Worm (Caenorhabditis elegans) whole organism, mixed stage, embryonic: Measurements from ENCODE around the gene srsx-35.

Experiments
- M03D4.4 ChIP-seq: sonication (generic microtip); optimal IDR thresholded peaks from 2 replicates; lab custom pipeline; 2017; ENCODE audit warnings: mild to moderate bottlenecking, missing genetic modification characterization, missing compliant biosample characterization
- bed-3 ChIP-seq: fragments of 200-800 bp; sonication (Bioruptor generic); optimal IDR thresholded peaks from 3 replicates; lab custom pipeline; 2018; ENCODE audit warnings: mild to moderate bottlenecking, missing genetic modification characterization, moderate library complexity, missing compliant biosample characterization
- blmp-1 ChIP-seq: fragments of 150-350 bp; optimal IDR thresholded peaks from 2 replicates; lab custom pipeline; 2014; ENCODE audit warnings: missing biosample characterization, missing genetic modification characterization
- ceh-39 ChIP-seq: fragments of 150-350 bp; optimal IDR thresholded peaks from 2 replicates; lab custom pipeline; 2014; ENCODE audit warnings: missing biosample characterization, missing genetic modification characterization
- ceh-43 ChIP-seq: fragments of 200-800 bp; sonication (Bioruptor generic); optimal IDR thresholded peaks from 2 replicates; lab custom pipeline; 2018; ENCODE audit warnings: mild to moderate bottlenecking, missing genetic modification characterization, moderate library complexity, missing compliant biosample characterization
- ceh-83 ChIP-seq: fragments of 200-800 bp; sonication (Bioruptor generic); optimal IDR thresholded peaks from 2 replicates; lab custom pipeline; 2018; ENCODE audit warnings: mild to moderate bottlenecking, missing genetic modification characterization, missing compliant biosample characterization
- cnd-1 ChIP-seq: fragments of 200-800 bp; sonication (Bioruptor generic); optimal IDR thresholded peaks from 2 replicates; lab custom pipeline; 2018; ENCODE audit warnings: mild to moderate bottlenecking, missing genetic modification characterization, missing compliant biosample characterization
- drap-1 ChIP-seq: fragments of 200-800 bp; sonication (Bioruptor generic); optimal IDR thresholded peaks from 3 replicates; lab custom pipeline; 2018; ENCODE audit warnings: mild to moderate bottlenecking, missing genetic modification characterization, missing compliant biosample characterization
- elt-1 ChIP-seq: sonication (generic microtip); optimal IDR thresholded peaks from 2 replicates; lab custom pipeline; 2017; ENCODE audit warnings: missing genetic modification characterization, mild to moderate bottlenecking, missing compliant biosample characterization, antibody characterized with exemption, moderate library complexity, borderline replicate concordance; ENCODE audit not compliant: insufficient read depth
- elt-3 ChIP-seq: fragments of 150-350 bp; optimal IDR thresholded peaks from 2 replicates; lab custom pipeline; 2014; ENCODE audit warnings: missing biosample characterization, missing genetic modification characterization
- flh-1 ChIP-seq: fragments of 200-800 bp; sonication (Bioruptor generic); optimal IDR thresholded peaks from 2 replicates; lab custom pipeline; 2018; ENCODE audit warnings: mild to moderate bottlenecking, missing genetic modification characterization, moderate library complexity, missing compliant biosample characterization
- ham-2 ChIP-seq: fragments of 200-800 bp; sonication (Bioruptor generic); optimal IDR thresholded peaks from 2 replicates; lab custom pipeline; 2018; ENCODE audit warnings: mild to moderate bottlenecking, missing genetic modification characterization, missing compliant biosample characterization
- hlh-1 ChIP-seq: fragments of 150-350 bp; optimal IDR thresholded peaks from 2 replicates; lab custom pipeline; 2014; ENCODE audit warnings: missing biosample characterization, missing genetic modification reagents, missing genetic modification characterization
- lin-13 ChIP-seq: fragments of 150-350 bp; optimal IDR thresholded peaks from 2 replicates; lab custom pipeline; 2014; ENCODE audit warnings: missing biosample characterization, missing genetic modification characterization
- lin-32 ChIP-seq: fragments of 200-800 bp; sonication (Bioruptor generic); optimal IDR thresholded peaks from 2 replicates; lab custom pipeline; 2018; ENCODE audit warnings: mild to moderate bottlenecking, missing genetic modification characterization, missing compliant biosample characterization
- lsy-2 ChIP-seq: fragments of 150-350 bp; optimal IDR thresholded peaks from 2 replicates; lab custom pipeline; 2014; ENCODE audit warnings: missing biosample characterization, missing genetic modification characterization
- mab-5 ChIP-seq: fragments of 150-350 bp; optimal IDR thresholded peaks from 2 replicates; lab custom pipeline; 2014; ENCODE audit warnings: missing biosample characterization, missing genetic modification characterization
- mep-1 ChIP-seq: fragments of 150-350 bp; optimal IDR thresholded peaks from 2 replicates; lab custom pipeline; 2017; ENCODE audit warnings: missing biosample characterization, missing genetic modification reagents, missing genetic modification characterization, inconsistent platforms
- mls-2 ChIP-seq: sonication (generic microtip); optimal IDR thresholded peaks from 2 replicates; lab custom pipeline; 2016; ENCODE audit warnings: mild to moderate bottlenecking, missing genetic modification characterization, moderate library complexity, missing compliant biosample characterization
- nhr-12 ChIP-seq: fragments of 150-350 bp; optimal IDR thresholded peaks from 2 replicates; lab custom pipeline; 2014; ENCODE audit warnings: missing biosample characterization, missing genetic modification characterization
- nhr-2 ChIP-seq: fragments of 150-350 bp; optimal IDR thresholded peaks from 2 replicates; lab custom pipeline; 2014; ENCODE audit warnings: missing biosample characterization, missing genetic modification characterization
- nhr-28 ChIP-seq: fragments of 150-350 bp; optimal IDR thresholded peaks from 2 replicates; lab custom pipeline; 2014; ENCODE audit warnings: missing biosample characterization, missing genetic modification characterization
- nhr-76 ChIP-seq: sonication (generic microtip); optimal IDR thresholded peaks from 2 replicates; lab custom pipeline; 2017; ENCODE audit warnings: missing biosample characterization, missing genetic modification characterization
- pha-4 ChIP-seq: fragments of 150-350 bp; optimal IDR thresholded peaks from 2 replicates; lab custom pipeline; 2018; ENCODE audit warnings: missing biosample characterization, missing genetic modification reagents, missing genetic modification characterization
- sem-2 ChIP-seq: fragments of 200-800 bp; sonication (Bioruptor generic); optimal IDR thresholded peaks from 2 replicates; lab custom pipeline; 2018; ENCODE audit warnings: mild to moderate bottlenecking, missing genetic modification characterization, missing compliant biosample characterization
- snpc-4 ChIP-seq: fragments of 150-350 bp; optimal IDR thresholded peaks from 2 replicates; lab custom pipeline; 2014; ENCODE audit warnings: missing biosample characterization, missing genetic modification characterization
- sptf-1 ChIP-seq: sonication (generic microtip); optimal IDR thresholded peaks from 2 replicates; lab custom pipeline; 2017; ENCODE audit warnings: mild to moderate bottlenecking, missing genetic modification characterization, moderate library complexity, missing compliant biosample characterization
- tbx-8 ChIP-seq: fragments of 200-800 bp; sonication (Bioruptor generic); optimal IDR thresholded peaks from 2 replicates; lab custom pipeline; 2018; ENCODE audit warnings: mild to moderate bottlenecking, missing genetic modification characterization, moderate library complexity, missing compliant biosample characterization
- unc-120 ChIP-seq: sonication (generic microtip); optimal IDR thresholded peaks from 2 replicates; lab custom pipeline; 2017; ENCODE audit warnings: missing genetic modification characterization, missing compliant biosample characterization; ENCODE audit not compliant: poor library complexity, severe bottlenecking
- unc-62 ChIP-seq: fragments of 150-350 bp; optimal IDR thresholded peaks from 2 replicates; lab custom pipeline; 2014; ENCODE audit warnings: missing biosample characterization, missing genetic modification reagents, missing genetic modification characterization
- zip-8 ChIP-seq: fragments of 150-350 bp; optimal IDR thresholded peaks from 2 replicates; lab custom pipeline; 2014; ENCODE audit warnings: missing biosample characterization, missing genetic modification characterization
- ztf-11 ChIP-seq: fragments of 150-350 bp; optimal IDR thresholded peaks from 2 replicates; lab custom pipeline; 2014; ENCODE audit warnings: missing biosample characterization, missing genetic modification characterization

Gene srsx-35

DNA sequence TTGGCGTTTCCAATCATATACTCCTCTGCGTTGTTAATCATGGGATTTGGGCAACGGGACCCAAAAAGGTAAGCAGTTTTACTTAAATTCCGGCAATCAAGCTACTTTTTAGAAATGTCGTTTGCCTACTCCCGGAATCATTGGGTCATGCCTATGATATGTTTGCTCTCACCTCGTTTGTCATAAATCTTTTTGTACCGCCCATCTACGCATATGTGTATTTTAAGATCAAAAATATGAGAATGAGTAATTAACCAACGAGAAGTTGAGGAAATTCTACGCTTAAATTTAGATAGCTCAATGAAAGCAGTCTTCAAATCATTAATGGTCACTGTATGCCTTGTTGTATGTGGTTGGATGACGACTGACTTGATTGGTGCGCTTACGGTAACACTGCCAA is 1.1 kb downstream of the srsx-35 start:
- TF ChIP-seq ztf-11 (tag; lab: Kevin White, UChicago) = no peak
- TF ChIP-seq blmp-1 (tag; lab: Kevin White, UChicago) = no peak
- TF ChIP-seq ceh-39 (tag; lab: Kevin White, UChicago) = no peak
- no peak for TF ChIP-seq elt-1
- TF ChIP-seq nhr-2 (tag; lab: Kevin White, UChicago) = no peak
- TF ChIP-seq pha-4 (tag; lab: Kevin White, UChicago) = no peak
- TF ChIP-seq tbx-8 = no peak
- TF ChIP-seq flh-1 (GFP tag; lab: Kevin White, UChicago) = no peak
- TF ChIP-seq nhr-28 (tag; lab: Kevin White, UChicago) = no peak
- TF ChIP-seq snpc-4 (tag; lab: Kevin White, UChicago) = no peak
- TF ChIP-seq bed-3 (GFP tag; lab: Kevin White, UChicago) = no peak
- no peak for TF ChIP-seq sem-2
- TF ChIP-seq ceh-83 (GFP tag; lab: Kevin White, UChicago) = no peak

DNA sequence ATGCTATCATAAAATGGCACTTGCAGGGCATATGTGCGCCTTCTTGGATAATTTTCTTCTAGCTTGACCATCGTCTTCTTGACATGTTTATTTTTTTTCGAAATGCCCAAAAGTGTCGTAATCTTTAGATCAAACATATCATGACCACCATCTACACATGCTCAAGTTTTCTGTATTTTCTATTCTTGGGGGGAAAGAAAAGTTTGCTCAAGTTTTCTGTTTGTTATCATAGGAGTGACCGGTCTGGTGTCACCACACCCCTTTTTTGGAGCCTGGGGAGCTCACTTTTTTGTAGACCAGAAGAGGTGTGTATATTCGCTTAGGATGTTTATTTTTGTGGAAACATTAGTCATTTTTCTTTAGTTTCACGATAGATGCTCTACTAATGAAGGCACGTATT is 4.2 kb downstream of the srsx-35 start, which contains the start of gene klf-2:
TSS of gene klf-2 (plus strand) at position 301 of the 400 bp plus-strand sequence.
- TF ChIP-seq flh-1 (GFP tag; lab: Kevin White, UChicago) (no peak), mls-2 (tag; lab: Kevin White, UChicago) (no peak), snpc-4 (tag; lab: Kevin White, UChicago) (no peak), unc-62 (GFP tag; lab: Kevin White, UChicago) (no peak), M03D4.4 (no peak), elt-3 (tag; lab: Kevin White, UChicago) (no peak), mep-1 (tag; lab: Kevin White, UChicago) (no peak), ceh-83 (GFP tag; lab: Kevin White, UChicago) (no peak), pha-4 (tag; lab: Kevin White, UChicago) (no peak), elt-1 (no peak), ceh-39 (tag; lab: Kevin White, UChicago) (no peak), hlh-1 (no peak), lsy-2 (tag; lab: Kevin White, UChicago) (no peak)

DNA sequence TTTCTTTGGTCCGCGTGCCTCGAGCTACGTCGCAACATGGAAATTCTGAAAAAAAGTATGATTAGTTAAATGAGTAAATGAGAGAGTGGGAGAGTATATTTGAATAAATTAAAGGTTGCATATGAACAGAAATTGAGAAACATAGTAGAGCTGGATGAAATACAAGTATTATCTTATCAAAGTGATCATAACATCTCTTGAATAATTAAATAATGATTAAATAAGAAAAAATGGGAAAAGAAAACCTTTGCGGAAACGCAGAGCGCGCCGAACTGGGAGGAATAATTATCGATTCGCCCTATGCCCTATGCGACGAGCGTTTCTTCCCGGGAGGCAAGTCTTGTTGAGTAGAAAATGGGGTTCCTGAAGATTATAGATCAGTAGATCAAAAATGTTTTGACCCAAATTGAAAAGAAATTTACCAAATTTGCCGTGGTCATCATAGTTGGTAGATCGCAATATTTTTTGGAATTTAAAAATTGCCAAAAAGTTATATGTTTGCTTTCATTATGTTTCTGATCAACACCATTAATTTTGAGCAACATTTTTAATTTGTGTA is 8.3 kb downstream of the srsx-35 start, which contains the start of gene F53F8.3:
TSS of gene F53F8.3 (minus strand) at position 51 of the 559 bp plus-strand sequence.
- TF ChIP-seq unc-120 (tag; lab: Kevin White, UChicago) (no peak), mep-1 (tag; lab: Kevin White, UChicago) (no peak), mab-5 (tag; lab: Kevin White, UChicago) (no peak)
- TF ChIP-seq, all 35 proteins: peak for 0

DNA sequence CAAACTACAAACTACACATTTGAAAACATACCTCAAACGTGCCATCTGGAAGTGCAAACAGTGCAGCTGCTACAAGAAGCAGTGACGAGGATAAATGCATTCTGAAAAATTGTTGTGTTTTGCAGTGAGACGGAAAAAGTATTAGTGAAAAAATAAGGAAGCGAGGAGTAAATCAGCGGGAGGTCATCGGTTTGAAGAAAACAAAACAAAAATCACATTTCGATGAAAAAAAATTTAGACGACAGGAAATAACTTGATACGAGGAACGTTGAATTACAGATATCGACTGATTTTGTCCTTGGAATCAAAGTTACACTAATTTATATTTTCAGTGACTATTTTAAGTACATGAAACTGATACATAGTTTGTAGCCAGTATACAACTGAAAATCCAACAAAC is 10.4 kb downstream of the srsx-35 start, which contains the start of gene F53F8.4:
TSS of gene F53F8.4 (minus strand) at position 101 of the 400 bp plus-strand sequence.
- TF ChIP-seq pha-4 (tag; lab: Kevin White, UChicago) = no peak
- TF ChIP-seq hlh-1 = no peak
- no peak for TF ChIP-seq M03D4.4
- TF ChIP-seq lin-13 (tag; lab: Kevin White, UChicago) = no peak
- TF ChIP-seq nhr-12 (tag; lab: Kevin White, UChicago) = no peak
- no peak for TF ChIP-seq nhr-28 (tag; lab: Kevin White, UChicago)
- no peak for TF ChIP-seq blmp-1 (tag; lab: Kevin White, UChicago)
- TF ChIP-seq lsy-2 (tag; lab: Kevin White, UChicago) = no peak
- no peak for TF ChIP-seq flh-1 (GFP tag; lab: Kevin White, UChicago)
- TF ChIP-seq, all 35 proteins: peak for 0

DNA sequence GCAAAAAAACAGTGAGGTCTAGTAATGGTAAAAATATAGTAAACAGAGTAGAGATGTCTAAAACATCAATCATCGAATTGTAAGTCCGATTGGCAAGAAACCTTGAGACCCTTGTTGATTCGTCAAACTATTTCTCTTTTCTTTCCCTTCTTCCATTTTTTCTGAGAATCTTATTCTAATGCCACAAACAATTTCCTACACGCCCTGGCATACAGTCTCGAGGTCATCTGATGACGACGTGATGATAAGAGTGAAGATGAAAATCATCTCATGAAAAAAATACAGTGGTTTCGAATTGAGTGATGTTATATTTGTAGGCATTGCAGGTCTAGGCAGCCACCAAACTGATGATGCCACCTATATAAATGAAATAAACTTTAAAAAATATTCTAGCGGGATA is 11.7 kb downstream of the srsx-35 start:
- TF ChIP-seq nhr-12 (tag; lab: Kevin White, UChicago) = no peak
- no peak for TF ChIP-seq bed-3 (GFP tag; lab: Kevin White, UChicago)
- TF ChIP-seq ceh-39 (tag; lab: Kevin White, UChicago) = no peak
- no peak for TF ChIP-seq M03D4.4
- no peak for TF ChIP-seq cnd-1 (tag; lab: Kevin White, UChicago)

DNA sequence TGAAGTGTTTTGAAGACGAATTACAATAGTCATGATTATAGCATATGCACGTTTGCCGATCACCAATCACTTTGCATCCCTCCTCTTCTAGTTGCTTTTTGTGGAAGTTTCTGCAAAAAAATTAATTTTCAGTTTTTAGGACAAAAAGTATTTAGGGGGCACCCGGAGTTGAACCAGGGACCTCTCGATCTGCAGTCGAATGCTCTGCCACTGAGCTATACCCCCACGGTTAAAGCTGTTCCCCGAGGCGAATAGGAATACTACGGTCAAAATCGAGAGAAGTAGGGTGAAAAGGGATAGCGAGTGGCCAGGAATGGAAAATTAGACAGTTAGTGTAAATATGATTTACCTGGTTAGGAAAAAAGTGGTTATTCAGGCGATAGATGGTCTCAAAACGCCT is 12.7 kb downstream of the srsx-35 start:
- peak; percentile 71 for TF ChIP-seq M03D4.4
- TF ChIP-seq ceh-83 (GFP tag; lab: Kevin White, UChicago) = peak; percentile 79
- TF ChIP-seq bed-3 (GFP tag; lab: Kevin White, UChicago) = peak; percentile 53
- TF ChIP-seq unc-120 (tag; lab: Kevin White, UChicago) = peak; percentile 47
- TF ChIP-seq ham-2 (GFP tag; lab: Kevin White, UChicago) = peak; percentile 65
- TF ChIP-seq cnd-1 (tag; lab: Kevin White, UChicago) = peak; percentile 79
- no peak for TF ChIP-seq blmp-1 (tag; lab: Kevin White, UChicago)
- TF ChIP-seq lsy-2 (tag; lab: Kevin White, UChicago) = no peak
- no peak for TF ChIP-seq nhr-76 (tag; lab: Kevin White, UChicago)
- peak; percentile 45 for TF ChIP-seq sem-2
- TF ChIP-seq flh-1 (GFP tag; lab: Kevin White, UChicago) = peak; percentile 18
- TF ChIP-seq drap-1 (GFP tag; lab: Kevin White, UChicago) = peak; percentile 94
- TF ChIP-seq zip-8 (tag; lab: Kevin White, UChicago) = no peak
- no peak for TF ChIP-seq pha-4 (tag; lab: Kevin White, UChicago)
- no peak for TF ChIP-seq ztf-11 (tag; lab: Kevin White, UChicago)
- TF ChIP-seq mls-2 (tag; lab: Kevin White, UChicago) = peak; percentile 57
- peak; percentile 48 for TF ChIP-seq lin-32 (GFP tag; lab: Kevin White, UChicago)
- no peak for TF ChIP-seq elt-1
- peak; percentile 49 for TF ChIP-seq tbx-8
- TF ChIP-seq ceh-43 (GFP tag; lab: Kevin White, UChicago) = peak; percentile 49
- peak; percentile 45 for TF ChIP-seq mep-1 (tag; lab: Kevin White, UChicago)
- peak; percentile 87 for TF ChIP-seq sptf-1 (tag; lab: Kevin White, UChicago)
